Worm (Caenorhabditis elegans) whole organism, L3 larva: ENCODE data around the gene ser-2.

ENCODE experiments used
- R02D3.7 ChIP-seq: fragments of 150-350 bp; optimal IDR thresholded peaks from 2 replicates; lab custom pipeline; 2014; ENCODE audit warnings: missing biosample characterization, missing genetic modification characterization
- ZK546.5 ChIP-seq: sonication (generic microtip); optimal IDR thresholded peaks from 2 replicates; lab custom pipeline; 2017; ENCODE audit warnings: missing biosample characterization, missing genetic modification characterization
- aly-2 ChIP-seq: fragments of 150-350 bp; optimal IDR thresholded peaks from 2 replicates; lab custom pipeline; 2014; ENCODE audit warnings: missing biosample characterization, missing genetic modification characterization
- ama-1 ChIP-seq: fragments of 150-350 bp; optimal IDR thresholded peaks from 2 replicates; lab custom pipeline; 2018
- ceh-16 ChIP-seq: sonication (generic microtip); optimal IDR thresholded peaks from 2 replicates; lab custom pipeline; 2017; ENCODE audit warnings: missing biosample characterization, missing genetic modification characterization
- ceh-28 ChIP-seq: fragments of 150-350 bp; optimal IDR thresholded peaks from 2 replicates; lab custom pipeline; 2014; ENCODE audit warnings: missing biosample characterization, missing genetic modification reagents, missing genetic modification characterization
- ceh-82 ChIP-seq: fragments of 150-350 bp; optimal IDR thresholded peaks from 2 replicates; lab custom pipeline; 2014; ENCODE audit warnings: missing biosample characterization, missing genetic modification characterization
- ceh-9 ChIP-seq: sonication (generic microtip); optimal IDR thresholded peaks from 2 replicates; lab custom pipeline; 2018; ENCODE audit warnings: missing biosample characterization, missing genetic modification characterization
- daf-12 ChIP-seq: fragments of 150-350 bp; optimal IDR thresholded peaks from 2 replicates; lab custom pipeline; 2014; ENCODE audit warnings: missing biosample characterization, missing genetic modification reagents, missing genetic modification characterization
- egl-27 ChIP-seq: sonication (generic microtip); optimal IDR thresholded peaks from 4 replicates; lab custom pipeline; 2017; ENCODE audit warnings: missing biosample characterization, missing genetic modification reagents, missing genetic modification characterization
- egl-5 ChIP-seq: fragments of 150-350 bp; optimal IDR thresholded peaks from 2 replicates; lab custom pipeline; 2017; ENCODE audit warnings: missing biosample characterization, missing genetic modification reagents, missing genetic modification characterization, inconsistent platforms
- elt-1 ChIP-seq: fragments of 150-350 bp; optimal IDR thresholded peaks from 2 replicates; lab custom pipeline; 2014; ENCODE audit warnings: missing biosample characterization, missing genetic modification characterization
- elt-2 ChIP-seq: sonication (generic microtip); optimal IDR thresholded peaks from 2 replicates; lab custom pipeline; 2016; ENCODE audit warnings: missing genetic modification reagents, mild to moderate bottlenecking, missing genetic modification characterization, missing compliant biosample characterization
- elt-3 ChIP-seq, 3 experiments: fragments of 150-350 bp in 1 of 3; sonication (generic microtip) in 2 of 3; optimal IDR thresholded peaks; 2 replicates in 2 of 3; 4 replicates in 1 of 3; lab custom pipeline; 2014 to 2017; ENCODE audit warnings: missing biosample characterization in 3 of 3, missing genetic modification characterization in 3 of 3
- eor-1 ChIP-seq, 2 experiments: fragments of 150-350 bp; optimal IDR thresholded peaks; 2 replicates each; lab custom pipeline; 2014 to 2018; ENCODE audit warnings: missing biosample characterization in 2 of 2, missing genetic modification characterization in 2 of 2
- fkh-10 ChIP-seq: sonication (generic microtip); optimal IDR thresholded peaks from 2 replicates; lab custom pipeline; 2017; ENCODE audit warnings: missing biosample characterization, missing genetic modification reagents, missing genetic modification characterization
- fkh-2 ChIP-seq: fragments of 150-350 bp; optimal IDR thresholded peaks from 2 replicates; lab custom pipeline; 2014; ENCODE audit warnings: missing biosample characterization, missing genetic modification reagents, missing genetic modification characterization
- fos-1 ChIP-seq: fragments of 150-350 bp; optimal IDR thresholded peaks from 2 replicates; lab custom pipeline; 2014; ENCODE audit warnings: missing biosample characterization, missing genetic modification characterization
- hmg-11 ChIP-seq: sonication (generic microtip); optimal IDR thresholded peaks from 2 replicates; lab custom pipeline; 2016; ENCODE audit warnings: missing genetic modification characterization, missing compliant biosample characterization
- jun-1 ChIP-seq: fragments of 150-350 bp; optimal IDR thresholded peaks from 2 replicates; lab custom pipeline; 2014; ENCODE audit warnings: missing biosample characterization, missing genetic modification reagents, missing genetic modification characterization
- lin-15B ChIP-seq: fragments of 150-350 bp; optimal IDR thresholded peaks from 2 replicates; lab custom pipeline; 2014; ENCODE audit warnings: missing biosample characterization, missing genetic modification characterization
- lin-39 ChIP-seq: fragments of 150-350 bp; optimal IDR thresholded peaks from 2 replicates; lab custom pipeline; 2018; ENCODE audit warnings: missing biosample characterization, missing genetic modification reagents, missing genetic modification characterization
- lsy-12 ChIP-seq: sonication (generic microtip); optimal IDR thresholded peaks from 2 replicates; lab custom pipeline; 2016; ENCODE audit warnings: mild to moderate bottlenecking, missing genetic modification characterization, missing compliant biosample characterization
- mdl-1 ChIP-seq: fragments of 150-350 bp; optimal IDR thresholded peaks from 2 replicates; lab custom pipeline; 2014; ENCODE audit warnings: missing biosample characterization, missing genetic modification characterization
- mml-1 ChIP-seq: fragments of 150-350 bp; sonication (generic microtip); optimal IDR thresholded peaks from 3 replicates; lab custom pipeline; 2014; ENCODE audit warnings: missing biosample characterization, missing genetic modification characterization
- nfya-1 ChIP-seq: sonication (generic microtip); optimal IDR thresholded peaks from 2 replicates; lab custom pipeline; 2017; ENCODE audit warnings: missing genetic modification characterization, mild to moderate bottlenecking, missing compliant biosample characterization, antibody characterized with exemption, moderate library complexity; ENCODE audit not compliant: insufficient read depth
- nhr-11 ChIP-seq: fragments of 150-350 bp; optimal IDR thresholded peaks from 2 replicates; lab custom pipeline; 2014; ENCODE audit warnings: missing biosample characterization, missing genetic modification characterization
- nhr-12 ChIP-seq: fragments of 150-350 bp; optimal IDR thresholded peaks from 2 replicates; lab custom pipeline; 2014; ENCODE audit warnings: missing biosample characterization, missing genetic modification characterization
- nhr-23 ChIP-seq: fragments of 150-350 bp; optimal IDR thresholded peaks from 2 replicates; lab custom pipeline; 2014; ENCODE audit warnings: missing biosample characterization, missing genetic modification reagents, missing genetic modification characterization
- nhr-237 ChIP-seq: fragments of 150-350 bp; optimal IDR thresholded peaks from 2 replicates; lab custom pipeline; 2014; ENCODE audit warnings: missing biosample characterization, missing genetic modification characterization
- nhr-25 ChIP-seq: sonication (generic microtip); optimal IDR thresholded peaks from 2 replicates; lab custom pipeline; 2017; ENCODE audit warnings: missing biosample characterization, missing genetic modification characterization
- nhr-28 ChIP-seq: fragments of 150-350 bp; optimal IDR thresholded peaks from 2 replicates; lab custom pipeline; 2014; ENCODE audit warnings: missing biosample characterization, missing genetic modification characterization
- nhr-43 ChIP-seq: sonication (generic microtip); optimal IDR thresholded peaks from 2 replicates; lab custom pipeline; 2016; ENCODE audit warnings: mild to moderate bottlenecking, missing genetic modification characterization, missing compliant biosample characterization; ENCODE audit not compliant: poor library complexity, severe bottlenecking
- nhr-67 ChIP-seq: fragments of 150-350 bp; optimal IDR thresholded peaks from 2 replicates; lab custom pipeline; 2014; ENCODE audit warnings: missing biosample characterization, missing genetic modification characterization
- nhr-76 ChIP-seq: fragments of 150-350 bp; sonication (generic microtip); optimal IDR thresholded peaks from 5 replicates; lab custom pipeline; 2014; ENCODE audit warnings: missing biosample characterization, missing genetic modification characterization
- nhr-77 ChIP-seq: fragments of 150-350 bp; optimal IDR thresholded peaks from 2 replicates; lab custom pipeline; 2014; ENCODE audit warnings: missing biosample characterization, missing genetic modification characterization
- pha-4 ChIP-seq: fragments of 150-350 bp; optimal IDR thresholded peaks from 2 replicates; lab custom pipeline; 2014; ENCODE audit warnings: missing biosample characterization, missing genetic modification reagents, missing genetic modification characterization
- pqm-1 ChIP-seq: fragments of 150-350 bp; optimal IDR thresholded peaks from 2 replicates; lab custom pipeline; 2017; ENCODE audit warnings: missing biosample characterization, missing genetic modification characterization, inconsistent platforms
- sea-2 ChIP-seq: fragments of 150-350 bp; sonication (generic microtip); optimal IDR thresholded peaks from 4 replicates; lab custom pipeline; 2014; ENCODE audit warnings: missing biosample characterization, missing genetic modification reagents, missing genetic modification characterization
- skn-1 ChIP-seq: fragments of 150-350 bp; optimal IDR thresholded peaks from 2 replicates; lab custom pipeline; 2014; ENCODE audit warnings: missing biosample characterization, missing genetic modification characterization
- snpc-4 ChIP-seq: fragments of 150-350 bp; optimal IDR thresholded peaks from 2 replicates; lab custom pipeline; 2014; ENCODE audit warnings: missing biosample characterization, missing genetic modification characterization
- tbx-2 ChIP-seq: sonication (generic microtip); optimal IDR thresholded peaks from 2 replicates; lab custom pipeline; 2016; ENCODE audit warnings: mild to moderate bottlenecking, missing genetic modification characterization, missing compliant biosample characterization
- unc-39 ChIP-seq: sonication (generic microtip); optimal IDR thresholded peaks from 4 replicates; lab custom pipeline; 2017; ENCODE audit warnings: missing biosample characterization, missing genetic modification characterization
- unc-62 ChIP-seq: fragments of 150-350 bp; sonication (generic microtip); optimal IDR thresholded peaks from 4 replicates; lab custom pipeline; 2014; ENCODE audit warnings: missing biosample characterization, missing genetic modification reagents, missing genetic modification characterization
- zag-1 ChIP-seq: fragments of 150-350 bp; optimal IDR thresholded peaks from 2 replicates; lab custom pipeline; 2014; ENCODE audit warnings: missing biosample characterization, missing genetic modification characterization
- ztf-11 ChIP-seq: fragments of 150-350 bp; optimal IDR thresholded peaks from 2 replicates; lab custom pipeline; 2014; ENCODE audit warnings: missing biosample characterization, missing genetic modification characterization
- ztf-4 ChIP-seq: fragments of 150-350 bp; optimal IDR thresholded peaks from 2 replicates; lab custom pipeline; 2014; ENCODE audit warnings: missing biosample characterization, missing genetic modification characterization

ser-2 gene

ce11 chrX:15276774-15277173 lies 26.0 kb downstream of the ser-2 start:
- TF ChIP-seq skn-1 (peak; percentile 72), tbx-2 (tag; lab: Kevin White, UChicago) (peak; percentile 46), ama-1 (lab: Kevin White, UChicago) (no peak), lin-15B (tag; lab: Kevin White, UChicago) (peak; percentile 24), ztf-11 (tag; lab: Kevin White, UChicago) (no peak), unc-62 (GFP tag; lab: Kevin White, UChicago) (peak; percentile 34), nhr-43 (tag; lab: Kevin White, UChicago) (peak; percentile 91), nhr-237 (tag; lab: Kevin White, UChicago) (no peak), pha-4 (tag; lab: Kevin White, UChicago) (peak; percentile 67), nhr-11 (tag; lab: Kevin White, UChicago) (peak; percentile 35), ceh-82 (tag; lab: Kevin White, UChicago) (no peak), hmg-11 (tag; lab: Kevin White, UChicago) (peak; percentile 71), fkh-10 (GFP tag; lab: Kevin White, UChicago) (peak; percentile 53), jun-1 (peak; percentile 32), egl-5 (tag; lab: Kevin White, UChicago) (no peak), sea-2 (peak; percentile 71), zag-1 (no peak), R02D3.7 (tag; lab: Kevin White, UChicago) (peak; percentile 21), ZK546.5 (tag; lab: Kevin White, UChicago) (no peak), pqm-1 (tag; lab: Kevin White, UChicago) (no peak), mml-1 (no peak), snpc-4 (tag; lab: Kevin White, UChicago) (peak; percentile 63), ceh-9 (peak; percentile 45), elt-1 (tag; lab: Kevin White, UChicago) (peak; percentile 79), nfya-1 (tag; lab: Kevin White, UChicago) (peak; percentile 85), nhr-67 (tag; lab: Kevin White, UChicago) (no peak), nhr-76 (tag; lab: Kevin White, UChicago) (no peak), egl-27 (peak; percentile 72), fos-1 (no peak), fkh-2 (tag; lab: Kevin White, UChicago) (no peak), aly-2 (no peak), nhr-25 (tag; lab: Kevin White, UChicago) (peak; percentile 95), eor-1 (tag; optimal IDR thresholded peaks at IDR 0.05; lab: Kevin White, UChicago) (no peak), ceh-16 (no peak), nhr-77 (no peak), elt-3 (tag; optimal IDR thresholded peaks at IDR 0.05; lab: Kevin White, UChicago) (peak in 1 of 3 experiments; percentile 39), daf-12 (tag; lab: Kevin White, UChicago) (no peak), nhr-12 (tag; lab: Kevin White, UChicago) (no peak), mdl-1 (tag; lab: Kevin White, UChicago) (peak; percentile 49), unc-39 (no peak), nhr-23 (tag; lab: Kevin White, UChicago) (peak; percentile 95), nhr-28 (tag; lab: Kevin White, UChicago) (no peak), lin-39 (peak; percentile 29), ztf-4 (tag; lab: Kevin White, UChicago) (no peak), ceh-28 (peak; percentile 26), elt-2 (peak; percentile 32), lsy-12 (peak; percentile 22)

- peak; percentile 81 for TF ChIP-seq elt-2
- peak; percentile 60 for TF ChIP-seq pqm-1 (tag; lab: Kevin White, UChicago)
- no peak for TF ChIP-seq mml-1
Measured at ce11 chrX:15276241-15276640, 26.5 kb downstream of the ser-2 start.
